Worm (Caenorhabditis elegans) whole organism, L3 larva: ENCODE measurements around the gene trpl-5.

Source experiments
- ama-1 ChIP-seq: fragments of 150-350 bp; optimal IDR thresholded peaks from 2 replicates; lab custom pipeline; 2018
- nhr-43 ChIP-seq: sonication (generic microtip); optimal IDR thresholded peaks from 2 replicates; lab custom pipeline; 2016; ENCODE audit warnings: mild to moderate bottlenecking, missing genetic modification characterization, missing compliant biosample characterization; ENCODE audit not compliant: poor library complexity, severe bottlenecking
- skn-1 ChIP-seq: fragments of 150-350 bp; optimal IDR thresholded peaks from 2 replicates; lab custom pipeline; 2014; ENCODE audit warnings: missing biosample characterization, missing genetic modification characterization
- unc-39 ChIP-seq: sonication (generic microtip); optimal IDR thresholded peaks from 4 replicates; lab custom pipeline; 2017; ENCODE audit warnings: missing biosample characterization, missing genetic modification characterization
- unc-62 ChIP-seq: fragments of 150-350 bp; sonication (generic microtip); optimal IDR thresholded peaks from 4 replicates; lab custom pipeline; 2014; ENCODE audit warnings: missing biosample characterization, missing genetic modification reagents, missing genetic modification characterization

- TF ChIP-seq skn-1 (tag; lab: Kevin White, UChicago) (no peak), nhr-43 (tag; lab: Kevin White, UChicago) (no peak), ama-1 (lab: Kevin White, UChicago) (no peak), unc-62 (GFP tag; lab: Kevin White, UChicago) (no peak), unc-39 (tag; lab: Kevin White, UChicago) (no peak)
These were observed 24.1 kb upstream of the trpl-5 start for ce11 chrII:2114488-2114887.
